Fruit fly (Drosophila melanogaster) whole organism, embryonic: ENCODE results near the gene CG34039.

Experiments used
- Antp ChIP-seq: fragments of 200-800 bp; sonication (Bioruptor generic); optimal IDR thresholded peaks from 3 replicates; lab custom pipeline; 2016; ENCODE audit warnings: missing biosample characterization, missing genetic modification characterization
- Awh ChIP-seq: fragments of 200-800 bp; sonication (Bioruptor generic); IDR thresholded peaks from 2 replicates; pipeline ENCODE4, ENCODE4 v1.3.6; 2022; ENCODE audit warnings: missing biosample characterization, missing genetic modification characterization
- CG1024 ChIP-seq: fragments of 200-800 bp; sonication (Bioruptor generic); IDR thresholded peaks from 2 replicates; pipeline ENCODE4 v1.3.6; 2022; ENCODE audit warnings: missing biosample characterization, missing genetic modification characterization
- CG10321 ChIP-seq: fragments of 200-800 bp; sonication (Bioruptor generic); IDR thresholded peaks from 2 replicates; pipeline ENCODE4 v1.3.6; 2022; ENCODE audit warnings: missing biosample characterization, missing genetic modification characterization
- CG11247 ChIP-seq: fragments of 200-800 bp; sonication (Bioruptor generic); IDR thresholded peaks from 2 replicates; pipeline ENCODE4 v1.3.6; 2022; ENCODE audit warnings: missing biosample characterization, missing genetic modification characterization
- CG12236 ChIP-seq: fragments of 200-800 bp; sonication (Bioruptor generic); optimal IDR thresholded peaks from 2 replicates; lab custom pipeline; 2016; ENCODE audit warnings: missing biosample characterization, missing genetic modification characterization
- CG14965 ChIP-seq: fragments of 200-800 bp; sonication (Bioruptor generic); optimal IDR thresholded peaks from 2 replicates; lab custom pipeline; 2016; ENCODE audit warnings: missing biosample characterization, missing genetic modification characterization, borderline replicate concordance
- CG1529 ChIP-seq: fragments of 200-800 bp; sonication (Bioruptor generic); optimal IDR thresholded peaks from 3 replicates; lab custom pipeline; 2018; ENCODE audit warnings: missing biosample characterization, missing genetic modification characterization
- CG15479 ChIP-seq: fragments of 200-800 bp; sonication (Bioruptor generic); optimal IDR thresholded peaks from 3 replicates; lab custom pipeline; 2019; ENCODE audit warnings: missing biosample characterization, mild to moderate bottlenecking, missing genetic modification characterization, moderate library complexity
- CG17328 ChIP-seq: fragments of 200-800 bp; sonication (Bioruptor generic); IDR thresholded peaks from 2 replicates; pipeline ENCODE4 v1.3.6; 2022; ENCODE audit warnings: missing biosample characterization, missing genetic modification characterization
- CG18476 ChIP-seq: fragments of 200-800 bp; sonication (Bioruptor generic); optimal IDR thresholded peaks from 2 replicates; lab custom pipeline; 2016; ENCODE audit warnings: missing biosample characterization, mild to moderate bottlenecking, missing genetic modification characterization
- CG2678 ChIP-seq: fragments of 200-800 bp; sonication (Bioruptor generic); optimal IDR thresholded peaks from 3 replicates; lab custom pipeline; 2019; ENCODE audit warnings: missing biosample characterization, mild to moderate bottlenecking, missing genetic modification characterization, moderate library complexity
- CG30403 ChIP-seq: fragments of 200-800 bp; sonication (Bioruptor generic); optimal IDR thresholded peaks from 3 replicates; lab custom pipeline; 2016; ENCODE audit warnings: missing biosample characterization, missing genetic modification characterization
- CG3163 ChIP-seq: fragments of 200-800 bp; sonication (Bioruptor generic); optimal IDR thresholded peaks from 3 replicates; lab custom pipeline; 2016; ENCODE audit warnings: missing biosample characterization, missing genetic modification characterization
- CG32772 ChIP-seq: fragments of 200-800 bp; sonication (Bioruptor generic); IDR thresholded peaks from 2 replicates; pipeline ENCODE4 v1.3.6; 2022; ENCODE audit warnings: missing biosample characterization, missing genetic modification characterization
- CG34422 ChIP-seq: fragments of 200-800 bp; sonication (Bioruptor generic); IDR thresholded peaks from 3 replicates; pipeline ENCODE4 v1.3.6; 2022; ENCODE audit warnings: missing biosample characterization, missing genetic modification characterization
- CG3726 ChIP-seq: fragments of 200-800 bp; sonication (Bioruptor generic); IDR thresholded peaks from 3 replicates; pipeline ENCODE4, ENCODE4 v1.3.6; 2022; ENCODE audit warnings: missing biosample characterization, missing genetic modification characterization
- CG4328 ChIP-seq: fragments of 200-800 bp; sonication (Bioruptor generic); optimal IDR thresholded peaks from 3 replicates; lab custom pipeline; 2017; ENCODE audit warnings: missing biosample characterization, missing genetic modification reagents, missing genetic modification characterization
- CG6689 ChIP-seq: fragments of 200-800 bp; sonication (Bioruptor generic); IDR thresholded peaks from 2 replicates; pipeline ENCODE4 v1.3.6; 2022; ENCODE audit warnings: missing biosample characterization, missing genetic modification characterization
- CG8290 ChIP-seq, 3 experiments: fragments of 200-800 bp; sonication (Bioruptor generic); optimal IDR thresholded peaks; 2 replicates each; lab custom pipeline; 2016 to 2019; ENCODE audit warnings: missing biosample characterization in 3 of 3, missing genetic modification characterization in 3 of 3, mild to moderate bottlenecking in 2 of 3, moderate library complexity in 1 of 3
- CG8359 ChIP-seq: fragments of 200-800 bp; sonication (Bioruptor generic); optimal IDR thresholded peaks from 2 replicates; lab custom pipeline; 2017; ENCODE audit warnings: missing biosample characterization, mild to moderate bottlenecking, missing genetic modification characterization, borderline replicate concordance
- CG8478 ChIP-seq: fragments of >200 bp; optimal IDR thresholded peaks from 2 replicates; lab custom pipeline; 2018
- Dad ChIP-seq: fragments of 200-800 bp; sonication (Bioruptor generic); optimal IDR thresholded peaks from 3 replicates; lab custom pipeline; 2016; ENCODE audit warnings: missing biosample characterization, missing genetic modification characterization
- Fer2 ChIP-seq: fragments of 200-800 bp; sonication (Bioruptor generic); optimal IDR thresholded peaks from 2 replicates; lab custom pipeline; 2018; ENCODE audit warnings: missing biosample characterization, mild to moderate bottlenecking, missing genetic modification characterization, moderate library complexity
- GATAe ChIP-seq: fragments of 200-800 bp; sonication (Bioruptor generic); conservative IDR thresholded peaks from 2 replicates; pipeline ENCODE4 v1.3.6; 2022; ENCODE audit warnings: missing biosample characterization, missing genetic modification characterization
- Hr39 ChIP-seq: fragments of >200 bp; optimal IDR thresholded peaks from 2 replicates; lab custom pipeline; 2017
- MBD-R2 ChIP-seq: fragments of 200-800 bp; sonication (Bioruptor generic); IDR thresholded peaks from 2 replicates; pipeline ENCODE4 v1.3.6; 2022; ENCODE audit warnings: missing biosample characterization, missing genetic modification characterization
- MESR4 ChIP-seq: fragments of 200-800 bp; sonication (Bioruptor generic); optimal IDR thresholded peaks from 2 replicates; lab custom pipeline; 2018; ENCODE audit warnings: missing biosample characterization, mild to moderate bottlenecking, missing genetic modification characterization, moderate library complexity
- Mad ChIP-seq: fragments of 200-800 bp; sonication (Bioruptor generic); optimal IDR thresholded peaks from 2 replicates; lab custom pipeline; 2016; ENCODE audit warnings: missing biosample characterization, missing genetic modification characterization
- Myb ChIP-seq: fragments of 200-800 bp; sonication (Bioruptor generic); optimal IDR thresholded peaks from 2 replicates; lab custom pipeline; 2016; ENCODE audit warnings: missing biosample characterization, missing genetic modification characterization
- NFAT ChIP-seq: fragments of 200-800 bp; sonication (Bioruptor generic); IDR thresholded peaks from 2 replicates; pipeline ENCODE4 v1.3.6; 2022; ENCODE audit warnings: missing biosample characterization, missing genetic modification characterization
- Nf-YA ChIP-seq: fragments of 200-800 bp; sonication (Bioruptor generic); IDR thresholded peaks from 2 replicates; pipeline ENCODE4 v1.3.6; 2022; ENCODE audit warnings: missing biosample characterization, missing genetic modification characterization
- Pdp1 ChIP-seq, 2 experiments: fragments of 200-800 bp; sonication (Bioruptor generic); optimal IDR thresholded peaks; 3 replicates each; lab custom pipeline; 2016; ENCODE audit warnings: missing biosample characterization in 2 of 2, missing genetic modification characterization in 2 of 2, mild to moderate bottlenecking in 1 of 2, moderate library complexity in 1 of 2
- Xbp1 ChIP-seq: fragments of 200-800 bp; sonication (Bioruptor generic); optimal IDR thresholded peaks from 3 replicates; lab custom pipeline; 2016; ENCODE audit warnings: missing biosample characterization, mild to moderate bottlenecking, missing genetic modification characterization
- YL-1 ChIP-seq: fragments of 200-800 bp; sonication (Bioruptor generic); optimal IDR thresholded peaks from 3 replicates; lab custom pipeline; 2017; ENCODE audit warnings: missing biosample characterization, mild to moderate bottlenecking, missing genetic modification characterization
- al ChIP-seq: fragments of 200-800 bp; sonication (Bioruptor generic); IDR thresholded peaks from 2 replicates; pipeline ENCODE4 v1.3.6; 2022; ENCODE audit warnings: missing biosample characterization, missing genetic modification characterization
- ap ChIP-seq: fragments of 200-800 bp; sonication (Bioruptor generic); IDR thresholded peaks from 2 replicates; pipeline ENCODE4 v1.3.6; 2022; ENCODE audit warnings: missing biosample characterization, missing genetic modification characterization
- ase ChIP-seq: fragments of 200-800 bp; sonication (Bioruptor generic); IDR thresholded peaks from 3 replicates; pipeline ENCODE4 v1.3.6; 2022; ENCODE audit warnings: missing biosample characterization, missing genetic modification characterization
- bcd ChIP-seq: fragments of 200-800 bp; sonication (Bioruptor generic); optimal IDR thresholded peaks from 2 replicates; lab custom pipeline; 2017; ENCODE audit warnings: missing biosample characterization, mild to moderate bottlenecking, missing genetic modification characterization
- btn ChIP-seq: fragments of 200-800 bp; sonication (Bioruptor generic); optimal IDR thresholded peaks from 2 replicates; lab custom pipeline; 2016; ENCODE audit warnings: missing biosample characterization, missing genetic modification characterization
- cwo ChIP-seq: fragments of 200-800 bp; sonication (Bioruptor generic); optimal IDR thresholded peaks from 3 replicates; lab custom pipeline; 2017; ENCODE audit warnings: missing biosample characterization, missing genetic modification characterization, mild to moderate bottlenecking, moderate library complexity, missing genetic modification reagents
- disco-r ChIP-seq: fragments of 200-800 bp; sonication (Bioruptor generic); optimal IDR thresholded peaks from 2 replicates; lab custom pipeline; 2016; ENCODE audit warnings: missing biosample characterization, missing genetic modification characterization
- lilli ChIP-seq: fragments of 200-800 bp; sonication (Bioruptor generic); optimal IDR thresholded peaks from 3 replicates; lab custom pipeline; 2016; ENCODE audit warnings: missing biosample characterization, missing genetic modification characterization
- nmo ChIP-seq: fragments of 200-800 bp; sonication (Bioruptor generic); optimal IDR thresholded peaks from 2 replicates; lab custom pipeline; 2018; ENCODE audit warnings: missing biosample characterization, mild to moderate bottlenecking, missing genetic modification characterization, moderate library complexity
- nom ChIP-seq: fragments of 200-800 bp; sonication (Bioruptor generic); optimal IDR thresholded peaks from 2 replicates; lab custom pipeline; 2017; ENCODE audit warnings: missing biosample characterization, missing genetic modification characterization, mild to moderate bottlenecking, moderate library complexity, missing genetic modification reagents
- seq ChIP-seq: fragments of 200-800 bp; sonication (Bioruptor generic); IDR thresholded peaks from 2 replicates; pipeline ENCODE4 v1.3.6; 2022; ENCODE audit warnings: missing biosample characterization, missing genetic modification characterization
- so ChIP-seq: fragments of 200-800 bp; sonication (Bioruptor generic); IDR thresholded peaks from 3 replicates; pipeline ENCODE4 v1.3.6; 2022; ENCODE audit warnings: missing biosample characterization, missing genetic modification characterization
- stc ChIP-seq: fragments of 200-800 bp; sonication (Bioruptor generic); IDR thresholded peaks from 2 replicates; pipeline ENCODE4 v1.3.6; 2022; ENCODE audit warnings: missing biosample characterization, missing genetic modification characterization
- stwl ChIP-seq: fragments of 200-800 bp; sonication (Bioruptor generic); optimal IDR thresholded peaks from 3 replicates; lab custom pipeline; 2018; ENCODE audit warnings: missing biosample characterization, mild to moderate bottlenecking, missing genetic modification characterization, moderate library complexity
- tio ChIP-seq: fragments of 200-800 bp; sonication (Bioruptor generic); optimal IDR thresholded peaks from 2 replicates; lab custom pipeline; 2017; ENCODE audit warnings: missing biosample characterization, missing genetic modification characterization, inconsistent platforms

Gene CG34039

dm6 chr3L:14537435-14537991, 22.3 kb upstream of the CG34039 start, which contains the start of gene Mpcp2 (continued):
- TF ChIP-seq CG12236 (no peak), stwl (tag; lab: Kevin White, UChicago) (peak; percentile 96), CG3726 (GFP tag; lab: Robert Waterston, UW) (no peak), NFAT (GFP tag; lab: Robert Waterston, UW) (no peak), CG1529 (GFP tag; lab: Kevin White, UChicago) (no peak), MBD-R2 (GFP tag; lab: Robert Waterston, UW) (peak; percentile 32; the same call in 1 of the 2 replicates), CG6689 (GFP tag; lab: Robert Waterston, UW) (no peak), cwo (GFP tag; lab: Kevin White, UChicago) (peak; percentile 43), CG17328 (GFP tag; lab: Robert Waterston, UW) (0 out of 2 replicates have a peak, but pooled peaks have one; percentile 6), YL-1 (GFP tag; lab: Kevin White, UChicago) (peak; percentile 98), lilli (GFP tag; lab: Kevin White, UChicago) (peak; percentile 26), CG1024 (GFP tag; lab: Robert Waterston, UW) (no peak), CG10321 (no peak), seq (no peak), stc (peak; percentile 13; the same call in 1 of the 2 replicates), CG3163 (peak; percentile 29), nom (GFP tag; lab: Kevin White, UChicago) (peak; percentile 55), Awh (GFP tag; lab: Robert Waterston, UW) (no peak), CG15479 (GFP tag; lab: Kevin White, UChicago) (no peak), GATAe (GFP tag; lab: Robert Waterston, UW) (no peak), nmo (GFP tag; lab: Kevin White, UChicago) (peak; percentile 59), CG8478 (lab: Kevin White, UChicago) (no peak), Pdp1 (GFP tag; optimal IDR thresholded peaks at IDR 0.05; lab: Kevin White, UChicago) (peak in 1 of 2 experiments; percentile 100), btn (GFP tag; lab: Kevin White, UChicago) (no peak), CG8290 (GFP tag; optimal IDR thresholded peaks at IDR 0.05; lab: Kevin White, UChicago) (peak; percentile 64), CG8290 (tag; optimal IDR thresholded peaks at IDR 0.05; lab: Kevin White, UChicago) (peak in 1 of 2 experiments; percentile 94), Mad (peak; percentile 62)

- TF ChIP-seq Antp (GFP tag; lab: Kevin White, UChicago) = no peak
- TF ChIP-seq CG2678 (tag; lab: Kevin White, UChicago) = peak; percentile 38
- TF ChIP-seq CG4328 (GFP tag; lab: Kevin White, UChicago) = no peak
- TF ChIP-seq Hr39 (lab: Kevin White, UChicago) = no peak
- peak; percentile 33 for TF ChIP-seq bcd (GFP tag; lab: Kevin White, UChicago)
- TF ChIP-seq MESR4 (GFP tag; lab: Kevin White, UChicago) = no peak
- TF ChIP-seq disco-r (GFP tag; lab: Kevin White, UChicago) = no peak
- 0 out of 3 replicates have a peak, but pooled peaks have one; percentile 31 for TF ChIP-seq CG34422
- TF ChIP-seq CG14965 = no peak
- no peak for TF ChIP-seq CG11247 (GFP tag; lab: Robert Waterston, UW)
- no peak for TF ChIP-seq Myb (GFP tag; lab: Kevin White, UChicago)
- TF ChIP-seq GATAe (GFP tag; lab: Robert Waterston, UW) = no peak
- no peak for TF ChIP-seq al (GFP tag; lab: Robert Waterston, UW)
- no peak for TF ChIP-seq ase (GFP tag; lab: Robert Waterston, UW)
- no peak for TF ChIP-seq CG8359
- no peak for TF ChIP-seq CG30403 (GFP tag; lab: Kevin White, UChicago)
- TF ChIP-seq Xbp1 (GFP tag; lab: Kevin White, UChicago) = no peak
- TF ChIP-seq Fer2 (tag; lab: Kevin White, UChicago) = peak; percentile 3
- no peak for TF ChIP-seq tio (GFP tag; lab: Kevin White, UChicago)
- no peak for TF ChIP-seq ap (GFP tag; lab: Robert Waterston, UW)
- TF ChIP-seq CG18476 = no peak
- no peak; the same call in 1 of the 2 replicates for TF ChIP-seq Nf-YA
- TF ChIP-seq so (GFP tag; lab: Robert Waterston, UW) = peak; percentile 73; the same call in 1 of the 3 replicates
- TF ChIP-seq Dad = no peak
- no peak for TF ChIP-seq CG32772
Observed at dm6 chr3L:14543971-14544655, 15.7 kb upstream of the CG34039 start.
